Worm (Caenorhabditis elegans): Measurements from ENCODE around the gene nhr-237.

ce11 chrV:1579790-1580189, 46.8 kb downstream of the nhr-237 start:
- TF ChIP-seq nhr-102 (tag; optimal IDR thresholded peaks at IDR 0.05) (no peak), lim-7 (GFP tag; IDR thresholded peaks at IDR 0.05) (no peak), nhr-11 (tag; optimal IDR thresholded peaks at IDR 0.05) (no peak), R02D3.7 (tag; optimal IDR thresholded peaks at IDR 0.05) (no peak), lin-13 (GFP tag; optimal IDR thresholded peaks at IDR 0.05) (no peak), zip-11 (GFP tag; IDR thresholded peaks at IDR 0.05) (no peak), fos-1 (tag; optimal IDR thresholded peaks at IDR 0.05) (no peak), lin-1 (GFP tag; IDR thresholded peaks at IDR 0.05) (no peak), ztf-7 (tag; optimal IDR thresholded peaks at IDR 0.05) (no peak), unc-62 (GFP tag; optimal IDR thresholded peaks at IDR 0.05 in 1 of 2) (no peak), unc-62 (tag; optimal IDR thresholded peaks at IDR 0.05) (no peak), saeg-2 (GFP tag; IDR thresholded peaks at IDR 0.05) (no peak)

Measured in whole organism, L4 larva.